Worm (Caenorhabditis elegans) whole organism, young adult: ENCODE data around the gene hsp-16.2.

ENCODE experiments used
- athp-1 ChIP-seq: sonication (generic microtip); optimal IDR thresholded peaks from 2 replicates; lab custom pipeline; 2017; ENCODE audit warnings: mild to moderate bottlenecking, missing genetic modification characterization, missing compliant biosample characterization
- ceh-40 ChIP-seq: fragments of 200-800 bp; sonication (Bioruptor generic); IDR thresholded peaks from 2 replicates; pipeline ENCODE4 v1.3.6; 2022; ENCODE audit warnings: missing genetic modification characterization, missing compliant biosample characterization
- nfya-1 ChIP-seq: sonication (generic microtip); optimal IDR thresholded peaks from 2 replicates; lab custom pipeline; 2017; ENCODE audit warnings: antibody characterized with exemption, missing compliant biosample characterization, missing genetic modification characterization, borderline replicate concordance; ENCODE audit not compliant: insufficient read depth
- pha-4 ChIP-seq: fragments of 150-350 bp; sonication (generic microtip); optimal IDR thresholded peaks from 2 replicates; lab custom pipeline; 2014; ENCODE audit warnings: missing biosample characterization, missing genetic modification reagents, missing genetic modification characterization
- snpc-3.4 ChIP-seq: sonication (generic microtip); optimal IDR thresholded peaks from 2 replicates; lab custom pipeline; 2017; ENCODE audit warnings: missing genetic modification characterization, mild to moderate bottlenecking, missing compliant biosample characterization, antibody characterized with exemption, moderate library complexity, missing genotype, missing genetic modification reagents
- snpc-4 ChIP-seq, 5 experiments: fragments of 150-350 bp in 1 of 5; sonication (generic microtip) in 4 of 5; optimal IDR thresholded peaks; 2 replicates each; lab custom pipeline; 2014 to 2018; ENCODE audit warnings: missing genetic modification characterization in 5 of 5, missing biosample characterization in 3 of 5, antibody characterized with exemption in 2 of 5, mild to moderate bottlenecking in 2 of 5, missing compliant biosample characterization in 2 of 5, missing genotype in 2 of 5, moderate library complexity in 2 of 5, missing genetic modification reagents in 1 of 5
- unc-62 ChIP-seq: fragments of 150-350 bp; optimal IDR thresholded peaks from 2 replicates; lab custom pipeline; 2014; ENCODE audit warnings: missing biosample characterization, missing genetic modification reagents, missing genetic modification characterization

DNA sequence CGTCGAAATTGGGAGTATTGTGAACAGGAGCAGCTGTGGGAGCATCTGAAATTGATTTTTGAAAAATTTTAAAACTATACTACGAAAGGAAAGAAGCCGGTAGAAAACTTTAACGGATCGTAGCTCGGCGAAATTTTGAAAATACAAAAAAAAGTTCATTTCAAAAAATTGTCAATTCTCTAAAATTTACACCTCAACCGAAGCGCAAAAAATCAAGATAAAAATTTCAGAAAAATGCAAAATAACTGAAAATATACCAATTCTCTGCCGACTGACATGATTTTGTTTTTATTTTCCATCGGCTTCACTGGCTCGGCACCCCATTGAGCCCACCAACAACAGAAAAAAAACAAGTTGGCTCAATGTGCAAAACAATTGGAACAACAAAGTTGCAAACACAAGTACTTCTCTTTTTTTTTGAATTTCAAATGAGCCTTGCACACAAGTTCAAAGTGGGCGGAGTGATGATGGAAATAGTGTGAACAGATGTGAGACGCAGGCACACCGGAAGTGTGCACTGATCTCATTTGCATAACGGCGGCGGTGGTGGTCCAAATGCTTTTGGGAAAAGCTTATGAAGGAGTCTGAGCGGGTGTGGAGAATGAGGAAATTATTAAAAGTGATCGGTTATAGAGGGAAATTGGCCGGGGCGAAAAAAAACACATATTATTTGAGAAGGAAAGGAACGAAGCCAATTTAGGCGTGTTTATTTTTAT, 29.7 kb downstream of the hsp-16.2 start, which contains the start of gene F36H9.7:
- TF ChIP-seq snpc-4 (GFP tag; optimal IDR thresholded peaks at IDR 0.05; lab: Kevin White, UChicago) (no peak), snpc-4 (tag; optimal IDR thresholded peaks at IDR 0.05; lab: Kevin White, UChicago) (no peak), pha-4 (tag; lab: Kevin White, UChicago) (no peak), ceh-40 (GFP tag; lab: Robert Waterston, UW) (no peak), snpc-3.4 (tag; lab: Kevin White, UChicago) (no peak), nfya-1 (no peak), athp-1 (no peak), unc-62 (no peak)
